Fruit fly (Drosophila melanogaster) whole organism, embryonic: ENCODE results near the gene CG43672.

Experiments
- Abd-B ChIP-seq: fragments of 200-800 bp; sonication (Bioruptor generic); optimal IDR thresholded peaks from 2 replicates; lab custom pipeline; 2018; ENCODE audit warnings: missing biosample characterization, mild to moderate bottlenecking, missing genetic modification characterization, moderate library complexity
- CG1024 ChIP-seq: fragments of 200-800 bp; sonication (Bioruptor generic); IDR thresholded peaks from 2 replicates; pipeline ENCODE4 v1.3.6; 2022; ENCODE audit warnings: missing biosample characterization, missing genetic modification characterization
- CG10267 ChIP-seq: fragments of 200-800 bp; sonication (Bioruptor generic); optimal IDR thresholded peaks from 2 replicates; lab custom pipeline; 2018; ENCODE audit warnings: missing biosample characterization, mild to moderate bottlenecking, missing genetic modification characterization, moderate library complexity
- CG13775 ChIP-seq: fragments of 200-800 bp; sonication (Bioruptor generic); optimal IDR thresholded peaks from 3 replicates; lab custom pipeline; 2017; ENCODE audit warnings: missing biosample characterization, mild to moderate bottlenecking, missing genetic modification characterization
- CG14860 ChIP-seq: fragments of 200-800 bp; sonication (Bioruptor generic); IDR thresholded peaks from 3 replicates; pipeline ENCODE4 v1.3.6; 2022; ENCODE audit warnings: missing biosample characterization, missing genetic modification characterization; ENCODE audit not compliant: partially characterized antibody
- CG15479 ChIP-seq: fragments of 200-800 bp; sonication (Bioruptor generic); optimal IDR thresholded peaks from 3 replicates; lab custom pipeline; 2019; ENCODE audit warnings: missing biosample characterization, mild to moderate bottlenecking, missing genetic modification characterization, moderate library complexity
- CG1602 ChIP-seq: fragments of 200-800 bp; sonication (Bioruptor generic); optimal IDR thresholded peaks from 3 replicates; lab custom pipeline; 2016; ENCODE audit warnings: missing biosample characterization, missing genetic modification characterization
- CG17359 ChIP-seq: fragments of 200-800 bp; sonication (Bioruptor generic); optimal IDR thresholded peaks from 3 replicates; lab custom pipeline; 2018; ENCODE audit warnings: missing biosample characterization, mild to moderate bottlenecking, missing genetic modification characterization, moderate library complexity
- CG18599 ChIP-seq: fragments of 200-800 bp; sonication (Bioruptor generic); optimal IDR thresholded peaks from 3 replicates; lab custom pipeline; 2017; ENCODE audit warnings: missing biosample characterization, missing genetic modification characterization, mild to moderate bottlenecking, moderate library complexity, missing genetic modification reagents
- CG2712 ChIP-seq: fragments of 200-800 bp; optimal IDR thresholded peaks from 3 replicates; lab custom pipeline; 2019; ENCODE audit warnings: missing biosample characterization, mild to moderate bottlenecking, missing genetic modification characterization, moderate library complexity
- CG2889 ChIP-seq: fragments of 200-800 bp; sonication (Bioruptor generic); IDR thresholded peaks from 3 replicates; pipeline ENCODE4 v1.3.6; 2022; ENCODE audit warnings: missing biosample characterization, missing genetic modification characterization
- CG30020 ChIP-seq: fragments of 200-800 bp; optimal IDR thresholded peaks from 2 replicates; lab custom pipeline; 2019; ENCODE audit warnings: missing biosample characterization, mild to moderate bottlenecking, missing genetic modification characterization, moderate library complexity
- CG30431 ChIP-seq: fragments of 200-800 bp; sonication (Bioruptor generic); optimal IDR thresholded peaks from 2 replicates; lab custom pipeline; 2017; ENCODE audit warnings: missing biosample characterization, missing genetic modification characterization
- CG34376 ChIP-seq: fragments of 200-800 bp; sonication (Bioruptor generic); optimal IDR thresholded peaks from 2 replicates; lab custom pipeline; 2018; ENCODE audit warnings: missing biosample characterization, mild to moderate bottlenecking, missing genetic modification characterization
- CG6175 ChIP-seq: fragments of 200-800 bp; sonication (Bioruptor generic); IDR thresholded peaks from 3 replicates; pipeline ENCODE4 v1.3.6; 2022; ENCODE audit warnings: missing biosample characterization, missing genetic modification characterization
- CG7372 ChIP-seq: fragments of 200-800 bp; sonication (Bioruptor generic); IDR thresholded peaks from 2 replicates; pipeline ENCODE4 v1.3.6; 2022; ENCODE audit warnings: missing biosample characterization, missing genetic modification characterization
- CG7839 ChIP-seq: fragments of 200-800 bp; sonication (Bioruptor generic); optimal IDR thresholded peaks from 3 replicates; lab custom pipeline; 2018; ENCODE audit warnings: missing biosample characterization, mild to moderate bottlenecking, missing genetic modification characterization, moderate library complexity
- CG7963 ChIP-seq: fragments of 200-800 bp; sonication (Bioruptor generic); IDR thresholded peaks from 3 replicates; pipeline ENCODE4 v1.3.6; 2022; ENCODE audit warnings: missing biosample characterization, missing genetic modification characterization; ENCODE audit not compliant: partially characterized antibody
- Camta ChIP-seq: fragments of 200-800 bp; sonication (Bioruptor generic); optimal IDR thresholded peaks from 2 replicates; lab custom pipeline; 2016; ENCODE audit warnings: missing biosample characterization, missing genetic modification characterization
- Dfd ChIP-seq, 2 experiments: fragments of >200 bp; optimal IDR thresholded peaks; 2 replicates each; lab custom pipeline; 2017; ENCODE audit warnings: missing biosample characterization in 2 of 2, missing genetic modification characterization in 2 of 2
- Dip2 ChIP-seq: fragments of 200-800 bp; sonication (Bioruptor generic); IDR thresholded peaks from 2 replicates; pipeline ENCODE4 v1.3.6; 2022; ENCODE audit warnings: missing biosample characterization, missing genetic modification characterization
- Dip3 ChIP-seq: fragments of 200-800 bp; sonication (Bioruptor generic); optimal IDR thresholded peaks from 3 replicates; lab custom pipeline; 2016; ENCODE audit warnings: missing biosample characterization, missing genetic modification characterization
- HLH4C ChIP-seq: fragments of 200-800 bp; sonication (Bioruptor generic); IDR thresholded peaks from 3 replicates; pipeline ENCODE4 v1.3.6; 2022; ENCODE audit warnings: missing biosample characterization, missing genetic modification characterization; ENCODE audit not compliant: partially characterized antibody
- MBD-R2 ChIP-seq: fragments of 200-800 bp; sonication (Bioruptor generic); IDR thresholded peaks from 2 replicates; pipeline ENCODE4 v1.3.6; 2022; ENCODE audit warnings: missing biosample characterization, missing genetic modification characterization
- NC2β ChIP-seq: fragments of 200-800 bp; sonication (Bioruptor generic); optimal IDR thresholded peaks from 2 replicates; lab custom pipeline; 2016; ENCODE audit warnings: missing biosample characterization, missing genetic modification characterization
- PHDP ChIP-seq: fragments of 200-800 bp; sonication (Bioruptor generic); optimal IDR thresholded peaks from 3 replicates; lab custom pipeline; 2018; ENCODE audit warnings: missing biosample characterization, mild to moderate bottlenecking, missing genetic modification characterization, moderate library complexity
- Sry-β ChIP-seq: fragments of 200-800 bp; sonication (Bioruptor generic); optimal IDR thresholded peaks from 2 replicates; lab custom pipeline; 2018; ENCODE audit warnings: missing biosample characterization, mild to moderate bottlenecking, missing genetic modification characterization, moderate library complexity
- Sry-δ ChIP-seq: fragments of 200-800 bp; sonication (Bioruptor generic); optimal IDR thresholded peaks from 2 replicates; lab custom pipeline; 2016; ENCODE audit warnings: missing biosample characterization, missing genetic modification characterization
- bbx ChIP-seq: fragments of 200-800 bp; sonication (Bioruptor generic); IDR thresholded peaks from 2 replicates; pipeline ENCODE4 v1.3.6; 2022; ENCODE audit warnings: missing biosample characterization, missing genetic modification characterization; ENCODE audit not compliant: partially characterized antibody
- bigmax ChIP-seq: fragments of 200-800 bp; sonication (Bioruptor generic); optimal IDR thresholded peaks from 2 replicates; lab custom pipeline; 2018; ENCODE audit warnings: missing biosample characterization, mild to moderate bottlenecking, missing genetic modification characterization
- bsh ChIP-seq, 2 experiments: fragments of 200-800 bp; sonication (Bioruptor generic); optimal IDR thresholded peaks; 2 replicates each; lab custom pipeline; 2017 to 2018; ENCODE audit warnings: mild to moderate bottlenecking in 2 of 2, missing biosample characterization in 2 of 2, missing genetic modification characterization in 2 of 2, moderate library complexity in 1 of 2
- cg ChIP-seq: fragments of 200-800 bp; sonication (Bioruptor generic); optimal IDR thresholded peaks from 3 replicates; lab custom pipeline; 2019; ENCODE audit warnings: missing biosample characterization, mild to moderate bottlenecking, missing genetic modification characterization, moderate library complexity
- chm ChIP-seq: fragments of 200-800 bp; sonication (Bioruptor generic); IDR thresholded peaks from 2 replicates; pipeline ENCODE4 v1.3.6; 2022; ENCODE audit warnings: missing biosample characterization, missing genetic modification characterization
- dan ChIP-seq: fragments of 200-800 bp; sonication (Bioruptor generic); IDR thresholded peaks from 2 replicates; pipeline ENCODE4 v1.3.6; 2022; ENCODE audit warnings: missing biosample characterization, missing genetic modification characterization
- dmrt11E ChIP-seq: fragments of 200-800 bp; sonication (Bioruptor generic); optimal IDR thresholded peaks from 3 replicates; lab custom pipeline; 2018; ENCODE audit warnings: missing biosample characterization, mild to moderate bottlenecking, missing genetic modification characterization, moderate library complexity
- dmrt99B ChIP-seq: fragments of 200-800 bp; sonication (Bioruptor generic); optimal IDR thresholded peaks from 2 replicates; lab custom pipeline; 2018; ENCODE audit warnings: missing biosample characterization, mild to moderate bottlenecking, missing genetic modification characterization, moderate library complexity
- dpn ChIP-seq, 2 experiments: fragments of 200-800 bp; sonication (Bioruptor generic); optimal IDR thresholded peaks; 3 replicates each; lab custom pipeline; 2016; ENCODE audit warnings: missing biosample characterization in 2 of 2, missing genetic modification characterization in 2 of 2
- fd96Cb ChIP-seq: fragments of 200-800 bp; sonication (Bioruptor generic); optimal IDR thresholded peaks from 2 replicates; lab custom pipeline; 2018; ENCODE audit warnings: missing biosample characterization, mild to moderate bottlenecking, missing genetic modification characterization, moderate library complexity
- hbn ChIP-seq: fragments of 200-800 bp; sonication (Bioruptor generic); IDR thresholded peaks from 2 replicates; pipeline ENCODE4 v1.3.6; 2022; ENCODE audit warnings: missing biosample characterization, missing genetic modification characterization; ENCODE audit not compliant: partially characterized antibody
- knrl ChIP-seq: fragments of 200-800 bp; sonication (Bioruptor generic); IDR thresholded peaks from 3 replicates; pipeline ENCODE4 v1.3.6; 2022; ENCODE audit warnings: missing biosample characterization, missing genetic modification characterization; ENCODE audit not compliant: partially characterized antibody
- lbe ChIP-seq: fragments of 200-800 bp; sonication (Bioruptor generic); optimal IDR thresholded peaks from 2 replicates; lab custom pipeline; 2016; ENCODE audit warnings: missing biosample characterization, mild to moderate bottlenecking, missing genetic modification characterization
- mam ChIP-seq: fragments of 200-800 bp; sonication (Bioruptor generic); optimal IDR thresholded peaks from 3 replicates; lab custom pipeline; 2016; ENCODE audit warnings: missing biosample characterization, missing genetic modification characterization
- nmo ChIP-seq: fragments of 200-800 bp; sonication (Bioruptor generic); optimal IDR thresholded peaks from 2 replicates; lab custom pipeline; 2018; ENCODE audit warnings: missing biosample characterization, mild to moderate bottlenecking, missing genetic modification characterization, moderate library complexity
- shn ChIP-seq: fragments of 200-800 bp; sonication (Bioruptor generic); optimal IDR thresholded peaks from 3 replicates; lab custom pipeline; 2016; ENCODE audit warnings: missing biosample characterization, missing genetic modification characterization
- tin ChIP-seq: fragments of 200-800 bp; sonication (Bioruptor generic); optimal IDR thresholded peaks from 3 replicates; lab custom pipeline; 2016; ENCODE audit warnings: missing biosample characterization, missing genetic modification characterization
- twi ChIP-seq: fragments of 200-800 bp; optimal IDR thresholded peaks from 2 replicates; lab custom pipeline; 2019; ENCODE audit warnings: missing biosample characterization, mild to moderate bottlenecking, missing genetic modification characterization, moderate library complexity
- zen ChIP-seq: fragments of 200-800 bp; sonication (Bioruptor generic); optimal IDR thresholded peaks from 3 replicates; lab custom pipeline; 2018; ENCODE audit warnings: missing biosample characterization, mild to moderate bottlenecking, missing genetic modification characterization, moderate library complexity
- zfh1 ChIP-seq: fragments of 200-800 bp; sonication (Bioruptor generic); IDR thresholded peaks from 3 replicates; pipeline ENCODE4 v1.3.6; 2022; ENCODE audit warnings: missing biosample characterization, missing genetic modification characterization

CG43672 gene

dm6 chrX:15802880-15803650, 30.3 kb downstream of the CG43672 start (continued):
- TF ChIP-seq CG18599 (GFP tag; lab: Kevin White, UChicago): peak; percentile 33
- peak; percentile 15 for TF ChIP-seq mam (GFP tag; lab: Kevin White, UChicago)
- peak; percentile 66; the same call in 1 of the 2 replicates for TF ChIP-seq hbn
- TF ChIP-seq twi (tag; lab: Kevin White, UChicago): no peak
- TF ChIP-seq CG7839 (tag; lab: Kevin White, UChicago): peak; percentile 18
- TF ChIP-seq bigmax: no peak
- no peak for TF ChIP-seq CG7372 (GFP tag; lab: Robert Waterston, UW)
- TF ChIP-seq shn (GFP tag; lab: Kevin White, UChicago): no peak
- no peak for TF ChIP-seq fd96Cb
- no peak for TF ChIP-seq Dip2
- peak; percentile 7 for TF ChIP-seq PHDP (tag; lab: Kevin White, UChicago)
- peak; percentile 83 for TF ChIP-seq CG30020
- no peak for TF ChIP-seq CG1602 (GFP tag; lab: Kevin White, UChicago)
- TF ChIP-seq tin: no peak
- no peak for TF ChIP-seq chm
- no peak for TF ChIP-seq CG30431
- TF ChIP-seq CG2712 (tag; lab: Kevin White, UChicago): peak; percentile 31
- peak; percentile 44 for TF ChIP-seq MBD-R2 (GFP tag; lab: Robert Waterston, UW)
- TF ChIP-seq zfh1: 0 out of 3 replicates have a peak, but pooled peaks have one; percentile 24
- no peak for TF ChIP-seq Dfd (GFP tag; optimal IDR thresholded peaks at IDR 0.05; lab: Kevin White, UChicago)
- peak; percentile 74 for TF ChIP-seq bbx
- no peak for TF ChIP-seq Abd-B (GFP tag; lab: Kevin White, UChicago)
- no peak for TF ChIP-seq Dip3 (GFP tag; lab: Kevin White, UChicago)
- TF ChIP-seq dmrt11E (tag; lab: Kevin White, UChicago): peak; percentile 25
- TF ChIP-seq cg: no peak
- TF ChIP-seq Sry-δ (GFP tag; lab: Kevin White, UChicago): peak; percentile 76
- no peak for TF ChIP-seq CG34376
- 0 out of 3 replicates have a peak, but pooled peaks have one; percentile 38 for TF ChIP-seq CG7963
- TF ChIP-seq NC2β (GFP tag; lab: Kevin White, UChicago): no peak
- TF ChIP-seq dmrt99B (tag; lab: Kevin White, UChicago): peak; percentile 4
- TF ChIP-seq CG10267: peak; percentile 5
- peak; percentile 70 for TF ChIP-seq HLH4C (GFP tag; lab: Robert Waterston, UW)
- no peak for TF ChIP-seq Sry-β
- peak; percentile 17 for TF ChIP-seq zen (tag; lab: Kevin White, UChicago)
- peak in 1 of 2 experiments; percentile 14 for TF ChIP-seq dpn (GFP tag; optimal IDR thresholded peaks at IDR 0.05; lab: Kevin White, UChicago)
- 0 out of 2 replicates have a peak, but pooled peaks have one; percentile 25 for TF ChIP-seq CG1024 (GFP tag; lab: Robert Waterston, UW)
- TF ChIP-seq bsh (GFP tag; optimal IDR thresholded peaks at IDR 0.05; lab: Kevin White, UChicago): peak in 1 of 2 experiments; percentile 21
- TF ChIP-seq CG17359 (tag; lab: Kevin White, UChicago): no peak
- no peak for TF ChIP-seq Camta (GFP tag; lab: Kevin White, UChicago)
- TF ChIP-seq CG13775: peak; percentile 0
- TF ChIP-seq CG2889 (GFP tag; lab: Robert Waterston, UW): no peak
- no peak for TF ChIP-seq dan
- peak; percentile 71 for TF ChIP-seq knrl (GFP tag; lab: Robert Waterston, UW)
- no peak for TF ChIP-seq CG15479 (GFP tag; lab: Kevin White, UChicago)
- peak; percentile 74 for TF ChIP-seq CG14860
- no peak for TF ChIP-seq lbe (GFP tag; lab: Kevin White, UChicago)
- no peak for TF ChIP-seq CG6175
- TF ChIP-seq nmo (GFP tag; lab: Kevin White, UChicago): peak; percentile 22
